Fruit fly (Drosophila melanogaster): ENCODE results near the gene CG31609.

The CG31609 gene

DNA sequence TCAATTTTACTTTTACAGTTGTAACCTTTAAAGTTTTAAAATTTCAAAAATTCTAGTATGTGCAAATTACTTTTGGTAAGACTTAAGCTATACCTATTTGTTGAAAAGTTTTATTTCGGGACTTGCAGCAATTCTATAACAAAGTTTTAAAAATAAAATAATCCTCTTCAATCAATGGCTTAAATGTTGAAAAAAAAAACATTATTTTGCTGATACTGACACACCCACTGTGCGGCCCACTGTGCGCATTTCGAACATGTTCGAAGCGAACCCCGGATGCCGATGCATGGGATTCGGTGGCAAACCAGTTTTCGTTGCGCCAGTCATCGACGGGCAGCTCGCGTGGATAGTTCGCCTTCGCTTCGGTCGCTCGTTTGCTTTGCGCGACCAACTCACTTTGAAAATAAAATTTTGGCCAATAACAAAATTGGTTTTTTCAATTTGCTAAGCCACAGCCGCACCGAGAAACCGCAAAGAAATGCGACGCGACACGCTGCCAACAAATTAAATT is 28.1 kb downstream of the CG31609 start, which contains the start of gene CG32982 (continued):
- TF ChIP-seq pdm3 (GFP tag; optimal IDR thresholded peaks at IDR 0.05) (peak; percentile 91), Ets21C (GFP tag; optimal IDR thresholded peaks at IDR 0.05) (peak; percentile 82), cyc (GFP tag; optimal IDR thresholded peaks at IDR 0.05) (peak; percentile 82), CG6163 (GFP tag; IDR thresholded peaks at IDR 0.05) (peak; percentile 88), Smox (GFP tag; optimal IDR thresholded peaks at IDR 0.05) (peak; percentile 89), spab (GFP tag; optimal IDR thresholded peaks at IDR 0.05) (peak; percentile 87), CG32006 (GFP tag; optimal IDR thresholded peaks at IDR 0.05) (peak; percentile 96), fd59A (GFP tag; optimal IDR thresholded peaks at IDR 0.05) (peak; percentile 85), CG3032 (tag; optimal IDR thresholded peaks at IDR 0.05) (peak; percentile 87), Eip78C (GFP tag) (peak; percentile 95), OdsH (GFP tag; optimal IDR thresholded peaks at IDR 0.05) (peak; percentile 91), CG8119 (GFP tag; IDR thresholded peaks at IDR 0.05) (peak; percentile 90), net (GFP tag; optimal IDR thresholded peaks at IDR 0.05) (peak; percentile 72), CG11762 (GFP tag; optimal IDR thresholded peaks at IDR 0.05; ENCODE audit: insufficient read depth) (peak; percentile 89), CG11294 (GFP tag; IDR thresholded peaks at IDR 0.05) (peak; percentile 80), eg (GFP tag; IDR thresholded peaks at IDR 0.05) (peak; percentile 90), dac (GFP tag; optimal IDR thresholded peaks at IDR 0.05) (peak; percentile 89), Met (GFP tag; optimal IDR thresholded peaks at IDR 0.05) (peak; percentile 91), Sox15 (GFP tag; optimal IDR thresholded peaks at IDR 0.05) (peak; percentile 69), CG7368 (GFP tag; optimal IDR thresholded peaks at IDR 0.05) (peak; percentile 71), CG6854 (GFP tag; optimal IDR thresholded peaks at IDR 0.05) (peak; percentile 66), acj6 (GFP tag; optimal IDR thresholded peaks at IDR 0.05) (peak; percentile 88), CG3919 (GFP tag; optimal IDR thresholded peaks at IDR 0.05) (peak; percentile 87), CG9139 (GFP tag; optimal IDR thresholded peaks at IDR 0.05) (peak; percentile 72)

DNA sequence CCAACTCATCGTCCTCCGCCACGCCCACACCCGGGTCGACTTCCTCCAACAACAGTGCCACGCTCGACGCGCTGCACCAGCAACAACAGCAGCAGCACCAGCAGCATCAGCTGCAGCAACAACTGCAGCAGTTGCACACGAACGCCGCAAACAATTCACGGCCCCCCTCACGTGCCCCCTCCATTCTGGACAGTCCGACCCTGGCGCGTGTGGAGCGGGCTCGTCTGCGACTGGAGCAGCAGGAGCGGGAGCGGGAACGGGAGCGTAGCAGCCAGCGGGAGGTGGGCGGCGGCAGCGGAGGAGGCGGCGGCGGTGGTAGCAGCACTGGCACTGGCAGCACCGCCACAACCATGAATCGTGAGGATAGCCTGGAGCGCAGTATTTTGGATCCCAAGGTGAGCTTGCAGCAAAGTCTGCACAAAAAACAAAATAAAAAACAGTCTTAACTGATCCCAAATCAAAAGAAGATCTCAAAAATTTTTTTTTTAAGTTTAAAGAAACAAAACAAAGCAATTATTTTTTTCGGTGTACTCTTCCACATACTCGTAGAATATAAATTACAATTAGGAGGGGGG is 29.8 kb downstream of the CG31609 start:
- TF ChIP-seq dac (GFP tag; optimal IDR thresholded peaks at IDR 0.05), result no peak
- TF ChIP-seq Ets96B (tag; optimal IDR thresholded peaks at IDR 0.05), result no peak
- TF ChIP-seq eg (GFP tag; IDR thresholded peaks at IDR 0.05), result 0 out of 3 replicates have a peak, but pooled peaks have one; percentile 47
- peak; percentile 25 for TF ChIP-seq CG3919 (GFP tag; optimal IDR thresholded peaks at IDR 0.05)
- peak; percentile 14 for TF ChIP-seq lz (GFP tag; optimal IDR thresholded peaks at IDR 0.05)
- TF ChIP-seq CG6163 (GFP tag; IDR thresholded peaks at IDR 0.05), result peak; percentile 49; the same call in 2 of the 3 replicates
- peak; percentile 50 for TF ChIP-seq Eip75B (GFP tag; optimal IDR thresholded peaks at IDR 0.05)
- no peak for TF ChIP-seq Hr38 (GFP tag; optimal IDR thresholded peaks at IDR 0.05)
- no peak for TF ChIP-seq CG11762 (GFP tag; optimal IDR thresholded peaks at IDR 0.05; ENCODE audit: insufficient read depth)
- no peak for TF ChIP-seq CG9139 (GFP tag; optimal IDR thresholded peaks at IDR 0.05)
- peak; percentile 36 for TF ChIP-seq Eip78C (GFP tag)
- TF ChIP-seq Sox102F (GFP tag; optimal IDR thresholded peaks at IDR 0.05), result no peak
- no peak for TF ChIP-seq Lpt (GFP tag; optimal IDR thresholded peaks at IDR 0.05)
- peak; percentile 2 for TF ChIP-seq CG10631 (GFP tag; optimal IDR thresholded peaks at IDR 0.05)
- TF ChIP-seq svp (GFP tag), result peak; percentile 52
- TF ChIP-seq net (GFP tag; optimal IDR thresholded peaks at IDR 0.05), result no peak
- TF ChIP-seq Met (GFP tag; optimal IDR thresholded peaks at IDR 0.05), result peak; percentile 29

DNA sequence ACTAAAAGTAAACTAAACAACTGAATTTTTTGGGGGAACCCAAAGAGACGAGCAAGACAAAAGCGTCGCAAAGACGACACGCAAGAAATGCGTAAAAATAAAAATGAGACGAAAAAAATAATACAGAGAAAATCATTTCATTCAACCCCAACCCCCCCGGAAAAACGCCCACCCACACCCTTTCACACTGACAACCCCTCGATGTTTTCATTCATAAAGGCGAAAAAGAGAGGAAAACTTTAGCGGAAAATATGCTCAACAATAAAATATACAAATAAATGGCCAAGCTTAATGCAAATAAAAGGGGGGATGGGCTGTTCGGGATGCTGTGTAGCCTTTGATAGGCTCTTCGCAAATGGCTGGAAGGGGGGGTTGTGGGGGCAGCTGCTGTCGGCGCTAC is 33.6 kb downstream of the CG31609 start:
- TF ChIP-seq fkh (GFP tag; optimal IDR thresholded peaks at IDR 0.05) (peak; percentile 8), CG7368 (GFP tag; optimal IDR thresholded peaks at IDR 0.05) (no peak)

DNA sequence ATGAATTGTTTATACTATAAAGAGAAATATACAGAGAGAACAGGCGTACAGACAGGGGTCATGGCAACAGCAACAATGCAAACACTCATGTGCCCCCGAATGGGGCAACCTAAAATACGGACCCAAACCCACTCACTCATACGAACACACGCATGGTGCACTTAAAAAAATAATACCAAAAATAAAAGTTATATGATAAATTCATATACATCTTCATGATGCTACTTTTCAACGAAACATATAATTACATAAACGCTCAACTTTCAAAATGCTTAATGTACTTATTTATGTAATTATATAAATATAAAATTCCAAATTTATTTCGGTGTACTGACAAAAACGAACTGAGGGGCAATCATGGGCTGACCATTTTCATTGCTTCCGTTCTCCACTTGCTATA is 35.8 kb downstream of the CG31609 start:
- TF ChIP-seq CG16779 (tag; optimal IDR thresholded peaks at IDR 0.05) (peak; percentile 40), Eip93F (GFP tag; optimal IDR thresholded peaks at IDR 0.05) (no peak), CG7368 (GFP tag; optimal IDR thresholded peaks at IDR 0.05) (peak; percentile 49), CG1621 (tag; optimal IDR thresholded peaks at IDR 0.05) (peak; percentile 34), Hr39 (GFP tag; optimal IDR thresholded peaks at IDR 0.05) (no peak), CG6792 (GFP tag; optimal IDR thresholded peaks at IDR 0.05) (peak; percentile 48), eg (GFP tag; IDR thresholded peaks at IDR 0.05) (peak; percentile 75), Eip75B (GFP tag; optimal IDR thresholded peaks at IDR 0.05) (peak; percentile 18), CG4318 (GFP tag; optimal IDR thresholded peaks at IDR 0.05) (peak; percentile 40), fd85E (GFP tag; optimal IDR thresholded peaks at IDR 0.05) (no peak), net (GFP tag; optimal IDR thresholded peaks at IDR 0.05) (peak; percentile 55), CG10631 (GFP tag; optimal IDR thresholded peaks at IDR 0.05) (peak; percentile 72), Blimp-1 (GFP tag; optimal IDR thresholded peaks at IDR 0.05) (no peak), achi (GFP tag; optimal IDR thresholded peaks at IDR 0.05) (peak; percentile 71), dac (GFP tag; optimal IDR thresholded peaks at IDR 0.05) (no peak), ss (GFP tag; optimal IDR thresholded peaks at IDR 0.05) (peak; percentile 57 to 62), acj6 (GFP tag; optimal IDR thresholded peaks at IDR 0.05) (peak; percentile 63), Met (GFP tag; optimal IDR thresholded peaks at IDR 0.05) (peak; percentile 51), CG8632 (GFP tag; optimal IDR thresholded peaks at IDR 0.05) (peak; percentile 24), spab (GFP tag; optimal IDR thresholded peaks at IDR 0.05) (peak; percentile 60), Ets96B (tag; optimal IDR thresholded peaks at IDR 0.05) (peak; percentile 72)
